Fruit fly (Drosophila melanogaster) whole organism, embryonic: ENCODE measurements around the gene CG14646.

Source experiments
- BtbVII ChIP-seq: fragments of 200-800 bp; sonication (Bioruptor generic); optimal IDR thresholded peaks from 3 replicates; lab custom pipeline; 2017; ENCODE audit warnings: missing biosample characterization, mild to moderate bottlenecking, missing genetic modification characterization
- CG6791 ChIP-seq: fragments of 200-800 bp; sonication (Bioruptor generic); IDR thresholded peaks from 3 replicates; pipeline ENCODE4 v1.3.6; 2022; ENCODE audit warnings: missing biosample characterization, missing genetic modification characterization; ENCODE audit not compliant: partially characterized antibody
- CG8281 ChIP-seq: fragments of 200-800 bp; sonication (Bioruptor generic); optimal IDR thresholded peaks from 2 replicates; lab custom pipeline; 2018; ENCODE audit warnings: missing biosample characterization, mild to moderate bottlenecking, missing genetic modification characterization, moderate library complexity
- CTCF ChIP-seq: fragments of 200-800 bp; sonication (Bioruptor generic); optimal IDR thresholded peaks from 2 replicates; lab custom pipeline; 2017; ENCODE audit warnings: missing biosample characterization, mild to moderate bottlenecking, missing genetic modification characterization, moderate library complexity
- corto ChIP-seq: fragments of 200-800 bp; sonication (Bioruptor generic); optimal IDR thresholded peaks from 2 replicates; lab custom pipeline; 2016; ENCODE audit warnings: missing biosample characterization, mild to moderate bottlenecking, missing genetic modification characterization, moderate library complexity

dm6 chr3R:4400497-4400833, 10.3 kb downstream of the CG14646 start, which contains the start of gene CG14647:
- TF ChIP-seq CG6791 (GFP tag; lab: Robert Waterston, UW): no peak
- TF ChIP-seq corto (GFP tag; lab: Kevin White, UChicago): no peak
- no peak for TF ChIP-seq CG8281
- no peak for TF ChIP-seq BtbVII (GFP tag; lab: Kevin White, UChicago)
- TF ChIP-seq CTCF (GFP tag; lab: Kevin White, UChicago): no peak
